Worm (Caenorhabditis elegans) whole organism, L3 larva: ENCODE measurements around the gene kin-5.

Experiments used
- R02D3.7 ChIP-seq: fragments of 150-350 bp; optimal IDR thresholded peaks from 2 replicates; lab custom pipeline; 2014; ENCODE audit warnings: missing biosample characterization, missing genetic modification characterization
- ZK546.5 ChIP-seq: sonication (generic microtip); optimal IDR thresholded peaks from 2 replicates; lab custom pipeline; 2017; ENCODE audit warnings: missing biosample characterization, missing genetic modification characterization
- ama-1 ChIP-seq: fragments of 150-350 bp; optimal IDR thresholded peaks from 2 replicates; lab custom pipeline; 2018
- ceh-16 ChIP-seq: sonication (generic microtip); optimal IDR thresholded peaks from 2 replicates; lab custom pipeline; 2017; ENCODE audit warnings: missing biosample characterization, missing genetic modification characterization
- ceh-28 ChIP-seq: fragments of 150-350 bp; optimal IDR thresholded peaks from 2 replicates; lab custom pipeline; 2014; ENCODE audit warnings: missing biosample characterization, missing genetic modification reagents, missing genetic modification characterization
- ceh-9 ChIP-seq: sonication (generic microtip); optimal IDR thresholded peaks from 2 replicates; lab custom pipeline; 2018; ENCODE audit warnings: missing biosample characterization, missing genetic modification characterization
- daf-12 ChIP-seq: fragments of 150-350 bp; optimal IDR thresholded peaks from 2 replicates; lab custom pipeline; 2014; ENCODE audit warnings: missing biosample characterization, missing genetic modification reagents, missing genetic modification characterization
- egl-27 ChIP-seq: sonication (generic microtip); optimal IDR thresholded peaks from 4 replicates; lab custom pipeline; 2017; ENCODE audit warnings: missing biosample characterization, missing genetic modification reagents, missing genetic modification characterization
- egl-5 ChIP-seq: fragments of 150-350 bp; optimal IDR thresholded peaks from 2 replicates; lab custom pipeline; 2017; ENCODE audit warnings: missing biosample characterization, missing genetic modification reagents, missing genetic modification characterization, inconsistent platforms
- elt-1 ChIP-seq: fragments of 150-350 bp; optimal IDR thresholded peaks from 2 replicates; lab custom pipeline; 2014; ENCODE audit warnings: missing biosample characterization, missing genetic modification characterization
- elt-2 ChIP-seq: sonication (generic microtip); optimal IDR thresholded peaks from 2 replicates; lab custom pipeline; 2016; ENCODE audit warnings: missing genetic modification reagents, mild to moderate bottlenecking, missing genetic modification characterization, missing compliant biosample characterization
- elt-3 ChIP-seq, 3 experiments: fragments of 150-350 bp in 1 of 3; sonication (generic microtip) in 2 of 3; optimal IDR thresholded peaks; 2 replicates in 2 of 3; 4 replicates in 1 of 3; lab custom pipeline; 2014 to 2017; ENCODE audit warnings: missing biosample characterization in 3 of 3, missing genetic modification characterization in 3 of 3
- fkh-10 ChIP-seq: sonication (generic microtip); optimal IDR thresholded peaks from 2 replicates; lab custom pipeline; 2017; ENCODE audit warnings: missing biosample characterization, missing genetic modification reagents, missing genetic modification characterization
- fkh-2 ChIP-seq: fragments of 150-350 bp; optimal IDR thresholded peaks from 2 replicates; lab custom pipeline; 2014; ENCODE audit warnings: missing biosample characterization, missing genetic modification reagents, missing genetic modification characterization
- hmg-11 ChIP-seq: sonication (generic microtip); optimal IDR thresholded peaks from 2 replicates; lab custom pipeline; 2016; ENCODE audit warnings: missing genetic modification characterization, missing compliant biosample characterization
- lin-15B ChIP-seq: fragments of 150-350 bp; optimal IDR thresholded peaks from 2 replicates; lab custom pipeline; 2014; ENCODE audit warnings: missing biosample characterization, missing genetic modification characterization
- lsy-12 ChIP-seq: sonication (generic microtip); optimal IDR thresholded peaks from 2 replicates; lab custom pipeline; 2016; ENCODE audit warnings: mild to moderate bottlenecking, missing genetic modification characterization, missing compliant biosample characterization
- mml-1 ChIP-seq: fragments of 150-350 bp; sonication (generic microtip); optimal IDR thresholded peaks from 3 replicates; lab custom pipeline; 2014; ENCODE audit warnings: missing biosample characterization, missing genetic modification characterization
- nfya-1 ChIP-seq: sonication (generic microtip); optimal IDR thresholded peaks from 2 replicates; lab custom pipeline; 2017; ENCODE audit warnings: missing genetic modification characterization, mild to moderate bottlenecking, missing compliant biosample characterization, antibody characterized with exemption, moderate library complexity; ENCODE audit not compliant: insufficient read depth
- nhr-11 ChIP-seq: fragments of 150-350 bp; optimal IDR thresholded peaks from 2 replicates; lab custom pipeline; 2014; ENCODE audit warnings: missing biosample characterization, missing genetic modification characterization
- nhr-12 ChIP-seq: fragments of 150-350 bp; optimal IDR thresholded peaks from 2 replicates; lab custom pipeline; 2014; ENCODE audit warnings: missing biosample characterization, missing genetic modification characterization
- nhr-23 ChIP-seq: fragments of 150-350 bp; optimal IDR thresholded peaks from 2 replicates; lab custom pipeline; 2014; ENCODE audit warnings: missing biosample characterization, missing genetic modification reagents, missing genetic modification characterization
- nhr-237 ChIP-seq: fragments of 150-350 bp; optimal IDR thresholded peaks from 2 replicates; lab custom pipeline; 2014; ENCODE audit warnings: missing biosample characterization, missing genetic modification characterization
- nhr-25 ChIP-seq: sonication (generic microtip); optimal IDR thresholded peaks from 2 replicates; lab custom pipeline; 2017; ENCODE audit warnings: missing biosample characterization, missing genetic modification characterization
- nhr-28 ChIP-seq: fragments of 150-350 bp; optimal IDR thresholded peaks from 2 replicates; lab custom pipeline; 2014; ENCODE audit warnings: missing biosample characterization, missing genetic modification characterization
- nhr-43 ChIP-seq: sonication (generic microtip); optimal IDR thresholded peaks from 2 replicates; lab custom pipeline; 2016; ENCODE audit warnings: mild to moderate bottlenecking, missing genetic modification characterization, missing compliant biosample characterization; ENCODE audit not compliant: poor library complexity, severe bottlenecking
- nhr-67 ChIP-seq: fragments of 150-350 bp; optimal IDR thresholded peaks from 2 replicates; lab custom pipeline; 2014; ENCODE audit warnings: missing biosample characterization, missing genetic modification characterization
- pha-4 ChIP-seq: fragments of 150-350 bp; optimal IDR thresholded peaks from 2 replicates; lab custom pipeline; 2014; ENCODE audit warnings: missing biosample characterization, missing genetic modification reagents, missing genetic modification characterization
- pqm-1 ChIP-seq: fragments of 150-350 bp; optimal IDR thresholded peaks from 2 replicates; lab custom pipeline; 2017; ENCODE audit warnings: missing biosample characterization, missing genetic modification characterization, inconsistent platforms
- snpc-4 ChIP-seq: fragments of 150-350 bp; optimal IDR thresholded peaks from 2 replicates; lab custom pipeline; 2014; ENCODE audit warnings: missing biosample characterization, missing genetic modification characterization
- tbx-2 ChIP-seq: sonication (generic microtip); optimal IDR thresholded peaks from 2 replicates; lab custom pipeline; 2016; ENCODE audit warnings: mild to moderate bottlenecking, missing genetic modification characterization, missing compliant biosample characterization
- ztf-4 ChIP-seq: fragments of 150-350 bp; optimal IDR thresholded peaks from 2 replicates; lab custom pipeline; 2014; ENCODE audit warnings: missing biosample characterization, missing genetic modification characterization

kin-5 gene

ce11 chrIV:9932055-9932454 is 36.9 kb downstream of the kin-5 start, which contains the start of the genes trmt-10A and F25H8.2:
TSS of gene trmt-10A (minus strand) at chrIV:9932213.
TSS of gene F25H8.2 (plus strand) at chrIV:9932235.
- TF ChIP-seq pha-4 (tag; lab: Kevin White, UChicago) = peak; percentile 84
- no peak for TF ChIP-seq snpc-4
- TF ChIP-seq pqm-1 (tag; lab: Kevin White, UChicago) = no peak
- TF ChIP-seq ztf-4 = no peak
- no peak for TF ChIP-seq nhr-237
- TF ChIP-seq nhr-23 (tag; lab: Kevin White, UChicago) = peak; percentile 47
- no peak for TF ChIP-seq elt-1
- TF ChIP-seq nhr-12 (tag; lab: Kevin White, UChicago) = no peak
- TF ChIP-seq nhr-28 (tag; lab: Kevin White, UChicago) = no peak
- no peak for TF ChIP-seq ZK546.5 (tag; lab: Kevin White, UChicago)
- no peak for TF ChIP-seq hmg-11 (tag; lab: Kevin White, UChicago)
- no peak for TF ChIP-seq nhr-11 (tag; lab: Kevin White, UChicago)
- TF ChIP-seq tbx-2 (tag; lab: Kevin White, UChicago) = no peak
- TF ChIP-seq daf-12 (tag; lab: Kevin White, UChicago) = no peak
- TF ChIP-seq elt-2 (tag; lab: Kevin White, UChicago) = no peak
- TF ChIP-seq nhr-67 = no peak
- TF ChIP-seq egl-27 (tag; lab: Kevin White, UChicago) = no peak
- no peak for TF ChIP-seq elt-3 (tag; optimal IDR thresholded peaks at IDR 0.05; lab: Kevin White, UChicago)
- TF ChIP-seq ama-1 (lab: Kevin White, UChicago) = no peak
- no peak for TF ChIP-seq fkh-2 (tag; lab: Kevin White, UChicago)
- TF ChIP-seq lin-15B (tag; lab: Kevin White, UChicago) = peak; percentile 75
- TF ChIP-seq ceh-16 (tag; lab: Kevin White, UChicago) = no peak

- TF ChIP-seq nfya-1 (tag; lab: Kevin White, UChicago) (peak; percentile 25), lsy-12 (tag; lab: Kevin White, UChicago) (no peak), ceh-28 (tag; lab: Kevin White, UChicago) (peak; percentile 5), egl-5 (tag; lab: Kevin White, UChicago) (peak; percentile 32)
- TF ChIP-seq, all 47 proteins: peak for 3
Measured at ce11 chrIV:9928180-9928896, 40.6 kb downstream of the kin-5 start, which contains the start of gene dur-1. TSS of gene dur-1 (minus strand) at chrIV:9928230.

ce11 chrIV:9924419-9924818 is 44.6 kb downstream of the kin-5 start:
- TF ChIP-seq ceh-16 (tag; lab: Kevin White, UChicago) (no peak), mml-1 (no peak), elt-3 (tag; optimal IDR thresholded peaks at IDR 0.05; lab: Kevin White, UChicago) (no peak), egl-27 (tag; lab: Kevin White, UChicago) (no peak), fkh-2 (tag; lab: Kevin White, UChicago) (no peak), ceh-9 (tag; lab: Kevin White, UChicago) (no peak), tbx-2 (tag; lab: Kevin White, UChicago) (no peak)
- TF ChIP-seq, all 47 proteins: peak for 0

- TF ChIP-seq fkh-2 (tag; lab: Kevin White, UChicago) = no peak
Measured at ce11 chrIV:9920426-9920825, 48.6 kb downstream of the kin-5 start.

ce11 chrIV:9918021-9918420 is 51.0 kb downstream of the kin-5 start:
- TF ChIP-seq nfya-1 (tag; lab: Kevin White, UChicago) (peak; percentile 4), nhr-25 (tag; lab: Kevin White, UChicago) (peak; percentile 60), fkh-10 (no peak), nhr-23 (tag; lab: Kevin White, UChicago) (peak; percentile 28), nhr-43 (peak; percentile 65), R02D3.7 (tag; lab: Kevin White, UChicago) (no peak)
